Fruit fly (Drosophila melanogaster): ENCODE results near the gene Mp.

Mp gene

dm6 chr3L:6972367-6972766, 26.3 kb upstream of the Mp start, which contains the start of gene CG10063:
TSS of gene CG10063 (minus strand) at chr3L:6972467.
- TF ChIP-seq usp (GFP tag; optimal IDR thresholded peaks at IDR 0.05): no peak
- no peak for TF ChIP-seq N (GFP tag; optimal IDR thresholded peaks at IDR 0.05)
- no peak for TF ChIP-seq psq (GFP tag; optimal IDR thresholded peaks at IDR 0.05)
- no peak for TF ChIP-seq rgr (GFP tag; optimal IDR thresholded peaks at IDR 0.05)
- no peak for TF ChIP-seq dmrt93B (GFP tag; optimal IDR thresholded peaks at IDR 0.05)
- TF ChIP-seq pan (optimal IDR thresholded peaks at IDR 0.05): no peak
- no peak for TF ChIP-seq Jra (GFP tag; optimal IDR thresholded peaks at IDR 0.05)
- no peak for TF ChIP-seq fru (GFP tag; optimal IDR thresholded peaks at IDR 0.05)

- no peak for TF ChIP-seq Abd-B (GFP tag; optimal IDR thresholded peaks at IDR 0.05)
- TF ChIP-seq sage (GFP tag; optimal IDR thresholded peaks at IDR 0.05): no peak
- TF ChIP-seq Sp1 (GFP tag; optimal IDR thresholded peaks at IDR 0.05): no peak
- no peak for TF ChIP-seq Myc (optimal IDR thresholded peaks at IDR 0.05)
- TF ChIP-seq HLH106 (tag; optimal IDR thresholded peaks at IDR 0.05): no peak
- no peak for TF ChIP-seq dmrt93B (GFP tag; optimal IDR thresholded peaks at IDR 0.05)
- no peak for TF ChIP-seq Dfd (GFP tag; optimal IDR thresholded peaks at IDR 0.05)
- TF ChIP-seq CrebA (GFP tag; optimal IDR thresholded peaks at IDR 0.05; ENCODE audit: borderline replicate concordance): no peak
- TF ChIP-seq lola (GFP tag; optimal IDR thresholded peaks at IDR 0.05): no peak
- no peak for TF ChIP-seq h (GFP tag; optimal IDR thresholded peaks at IDR 0.05)
- no peak for TF ChIP-seq Rel (GFP tag; optimal IDR thresholded peaks at IDR 0.05)
- TF ChIP-seq Rel (tag; optimal IDR thresholded peaks at IDR 0.05): no peak
- TF ChIP-seq N (GFP tag; optimal IDR thresholded peaks at IDR 0.05): no peak
- TF ChIP-seq ey (GFP tag; optimal IDR thresholded peaks at IDR 0.05): no peak
- no peak for TF ChIP-seq foxo (GFP tag; optimal IDR thresholded peaks at IDR 0.05)
Measured at dm6 chr3L:6975875-6976274, 22.8 kb upstream of the Mp start.

- TF ChIP-seq Rel (GFP tag; optimal IDR thresholded peaks at IDR 0.05): no peak
- peak; percentile 45 for TF ChIP-seq Rel (tag; optimal IDR thresholded peaks at IDR 0.05)
- TF ChIP-seq pan (optimal IDR thresholded peaks at IDR 0.05): no peak
Measured at dm6 chr3L:6976601-6977140, 22.0 kb upstream of the Mp start.

dm6 chr3L:6977391-6977790, 21.3 kb upstream of the Mp start:
- TF ChIP-seq foxo (GFP tag; optimal IDR thresholded peaks at IDR 0.05) (peak in 1 of 2 experiments; percentile 75), OdsH (GFP tag; optimal IDR thresholded peaks at IDR 0.05) (peak; percentile 77), dsf (GFP tag; optimal IDR thresholded peaks at IDR 0.05; ENCODE audit: borderline replicate concordance) (no peak), br (GFP tag; optimal IDR thresholded peaks at IDR 0.05) (peak; percentile 38), dmrt93B (GFP tag; optimal IDR thresholded peaks at IDR 0.05) (peak; percentile 22), Dfd (GFP tag; optimal IDR thresholded peaks at IDR 0.05) (no peak), Myc (optimal IDR thresholded peaks at IDR 0.05) (no peak), rgr (GFP tag; optimal IDR thresholded peaks at IDR 0.05) (peak; percentile 69), CG9705 (GFP tag; optimal IDR thresholded peaks at IDR 0.05) (peak; percentile 5), tai (GFP tag; optimal IDR thresholded peaks at IDR 0.05) (no peak), usp (GFP tag; optimal IDR thresholded peaks at IDR 0.05) (no peak), brk (GFP tag; optimal IDR thresholded peaks at IDR 0.05) (peak; percentile 61), GATAd (GFP tag; optimal IDR thresholded peaks at IDR 0.05) (no peak), Abd-B (GFP tag; optimal IDR thresholded peaks at IDR 0.05) (no peak), sage (GFP tag; optimal IDR thresholded peaks at IDR 0.05) (peak; percentile 48), psq (GFP tag; optimal IDR thresholded peaks at IDR 0.05) (peak; percentile 63), Hnf4 (GFP tag; optimal IDR thresholded peaks at IDR 0.05) (peak; percentile 68), ey (GFP tag; optimal IDR thresholded peaks at IDR 0.05) (peak; percentile 25), h (GFP tag; optimal IDR thresholded peaks at IDR 0.05) (peak; percentile 68), Hr83 (GFP tag; optimal IDR thresholded peaks at IDR 0.05; ENCODE audit: poor library complexity, severe bottlenecking) (peak; percentile 12), Sp1 (GFP tag; optimal IDR thresholded peaks at IDR 0.05) (peak; percentile 80), HLH106 (tag; optimal IDR thresholded peaks at IDR 0.05) (peak; percentile 75), fru (GFP tag; optimal IDR thresholded peaks at IDR 0.05) (peak; percentile 54), Rel (GFP tag; optimal IDR thresholded peaks at IDR 0.05) (no peak), Rel (tag; optimal IDR thresholded peaks at IDR 0.05) (peak; percentile 19)

dm6 chr3L:6978030-6978683, 20.5 kb upstream of the Mp start:
- no peak for TF ChIP-seq tai (GFP tag; optimal IDR thresholded peaks at IDR 0.05)
- no peak for TF ChIP-seq jim (GFP tag; optimal IDR thresholded peaks at IDR 0.05)
